Worm (Caenorhabditis elegans): ENCODE results near the gene let-268.
"Not testable (repeated sequence)": the region's sequence is repeated elsewhere in the genome, so short reads cannot be mapped to it uniquely, and the experiment has no call there.

The let-268 gene

DNA sequence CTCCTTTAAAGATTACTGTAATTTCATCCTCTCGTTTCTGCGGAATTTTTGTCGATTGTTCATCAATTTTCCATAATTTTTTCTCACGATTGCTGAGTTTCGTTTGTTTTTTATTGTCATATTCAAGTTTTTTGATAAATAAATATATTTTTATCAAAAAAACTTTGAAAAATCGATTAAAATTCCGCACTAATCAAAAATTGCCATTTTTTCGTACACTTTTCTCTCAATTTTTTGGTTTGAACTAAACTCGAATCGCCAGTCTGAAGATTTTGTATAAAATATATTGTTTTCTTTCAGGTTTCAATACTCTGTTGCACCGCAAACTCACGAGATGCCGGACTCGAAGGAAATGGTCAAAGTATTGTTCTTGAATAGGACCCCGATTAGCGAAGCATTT, 1.1 kb upstream of the let-268 start, which contains the start of gene ogr-2:
Gene ogr-2 (plus strand): TSS at position 301 of the 400 bp plus-strand sequence.
- TF ChIP-seq egl-27 (tag; optimal IDR thresholded peaks at IDR 0.05): no peak
- no peak for TF ChIP-seq fos-1 (tag; optimal IDR thresholded peaks at IDR 0.05)
- no peak for TF ChIP-seq aly-2 (tag; optimal IDR thresholded peaks at IDR 0.05)
- TF ChIP-seq zag-1 (tag; optimal IDR thresholded peaks at IDR 0.05): no peak
- TF ChIP-seq blmp-1 (tag; optimal IDR thresholded peaks at IDR 0.05; ENCODE audit: insufficient read depth): no peak
- no peak for TF ChIP-seq sma-3 (GFP tag; optimal IDR thresholded peaks at IDR 0.05)
- TF ChIP-seq mab-5 (tag; optimal IDR thresholded peaks at IDR 0.05): no peak
- no peak for TF ChIP-seq dmd-4 (tag; optimal IDR thresholded peaks at IDR 0.05)
- TF ChIP-seq F13H6.1 (tag; optimal IDR thresholded peaks at IDR 0.05): no peak
- TF ChIP-seq nhr-237 (tag; optimal IDR thresholded peaks at IDR 0.05): no peak
- TF ChIP-seq snpc-4 (tag; optimal IDR thresholded peaks at IDR 0.05): no peak
- no peak for TF ChIP-seq lin-39 (tag; optimal IDR thresholded peaks at IDR 0.05)
- TF ChIP-seq sma-9 (GFP tag; optimal IDR thresholded peaks at IDR 0.05): no peak
- no peak for TF ChIP-seq sma-9 (tag; optimal IDR thresholded peaks at IDR 0.05)
- TF ChIP-seq R02D3.7 (tag; optimal IDR thresholded peaks at IDR 0.05): no peak
- TF ChIP-seq unc-55 (GFP tag; optimal IDR thresholded peaks at IDR 0.05): no peak

DNA sequence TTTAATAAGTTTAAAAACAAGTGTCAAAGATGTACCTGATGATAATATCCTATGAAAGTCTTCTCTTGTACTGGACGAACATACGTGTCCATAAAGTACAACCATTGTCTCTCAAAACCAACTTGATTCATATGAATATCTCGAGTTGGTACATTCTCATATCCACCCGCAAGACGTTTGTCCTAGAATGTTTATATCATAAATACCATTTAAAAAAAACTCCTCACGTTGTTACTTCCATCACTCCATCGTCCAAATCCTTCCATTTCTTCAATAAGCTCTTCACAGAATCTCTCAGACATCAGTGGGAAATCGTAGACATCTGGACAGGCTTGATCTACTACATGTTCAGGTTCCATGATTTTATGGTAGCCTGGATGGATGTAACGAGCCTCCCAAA, 4.4 kb downstream of the let-268 start:
- TF ChIP-seq dmd-4 (tag; optimal IDR thresholded peaks at IDR 0.05) (no peak), aly-2 (tag; optimal IDR thresholded peaks at IDR 0.05) (no peak), nhr-10 (tag; optimal IDR thresholded peaks at IDR 0.05) (no peak), blmp-1 (tag; optimal IDR thresholded peaks at IDR 0.05; ENCODE audit: insufficient read depth) (no peak), nhr-129 (tag; optimal IDR thresholded peaks at IDR 0.05) (no peak), C34F6.9 (tag; optimal IDR thresholded peaks at IDR 0.05) (no peak), lin-11 (tag; optimal IDR thresholded peaks at IDR 0.05) (no peak), crh-2 (tag; optimal IDR thresholded peaks at IDR 0.05) (no peak), nhr-11 (tag; optimal IDR thresholded peaks at IDR 0.05) (no peak), egl-27 (tag; optimal IDR thresholded peaks at IDR 0.05) (no peak), nhr-12 (tag; optimal IDR thresholded peaks at IDR 0.05) (no peak), sem-4 (tag; optimal IDR thresholded peaks at IDR 0.05) (no peak)

DNA sequence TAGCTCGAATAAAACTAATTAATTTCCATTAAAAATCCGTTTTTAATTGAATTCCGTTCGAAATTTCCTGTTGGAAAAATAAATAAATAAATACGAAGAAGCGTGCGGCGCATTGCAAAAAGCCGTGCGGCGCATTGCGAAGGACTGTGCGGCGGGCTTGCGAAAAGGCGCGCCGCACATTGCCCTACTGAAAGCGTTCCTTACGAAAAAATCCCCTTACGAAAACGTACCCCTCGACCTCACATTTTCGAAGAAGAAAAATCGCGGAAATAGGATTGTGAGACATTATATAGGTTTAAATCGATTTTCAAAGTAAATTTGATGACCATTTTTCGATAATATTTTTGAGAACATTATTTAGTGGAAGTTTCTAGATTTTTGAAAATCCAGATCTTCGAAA, 5.0 kb downstream of the let-268 start:
- peak in 1 of 2 experiments; percentile 27 for TF ChIP-seq lsy-2 (tag; optimal IDR thresholded peaks at IDR 0.05)

DNA sequence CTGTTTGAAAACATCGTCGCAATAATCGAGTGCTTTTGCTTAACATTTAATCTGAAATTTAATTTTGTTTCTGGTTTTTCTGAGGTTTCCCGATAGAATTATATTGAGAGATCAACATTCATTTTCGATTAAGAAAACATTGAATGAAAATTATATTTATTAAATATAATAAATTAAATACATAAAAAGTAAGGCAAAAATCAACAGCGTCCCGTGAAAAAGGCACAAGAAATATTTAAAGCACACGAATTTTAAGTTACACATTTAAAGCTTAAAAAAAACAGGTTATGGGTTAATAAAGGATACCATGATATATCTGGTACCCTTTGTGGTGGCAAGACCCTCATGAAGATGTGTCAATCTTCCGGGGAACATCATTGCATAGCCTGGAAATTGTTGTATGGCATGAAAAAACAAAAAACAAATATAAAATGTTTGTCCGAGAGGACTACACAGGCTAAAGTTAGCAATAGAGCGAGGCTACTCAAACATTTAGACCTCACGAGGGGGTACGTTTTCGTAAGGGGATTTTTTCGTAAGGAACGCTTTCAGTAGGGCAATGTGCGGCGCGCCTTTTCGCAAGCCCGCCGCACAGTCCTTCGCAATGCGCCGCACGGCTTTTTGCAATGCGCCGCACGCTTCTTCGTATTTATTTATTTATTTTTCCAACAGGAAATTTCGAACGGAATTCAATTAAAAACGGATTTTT, 6.5 kb downstream of the let-268 start, which contains the start of gene mtcu-2:
Gene mtcu-2 (minus strand): TSS at position 51 of the 709 bp plus-strand sequence.
- TF ChIP-seq nhr-129 (tag; optimal IDR thresholded peaks at IDR 0.05) (peak; percentile 80), nhr-21 (tag; optimal IDR thresholded peaks at IDR 0.05) (peak; percentile 71), lin-13 (GFP tag; optimal IDR thresholded peaks at IDR 0.05) (peak; percentile 75), ztf-4 (tag; optimal IDR thresholded peaks at IDR 0.05) (peak; percentile 46), nhr-25 (tag; optimal IDR thresholded peaks at IDR 0.05) (peak; percentile 85), gmeb-1 (tag; optimal IDR thresholded peaks at IDR 0.05) (peak; percentile 75), zag-1 (tag; optimal IDR thresholded peaks at IDR 0.05) (peak; percentile 43), C34F6.9 (tag; optimal IDR thresholded peaks at IDR 0.05) (peak; percentile 74), sem-4 (tag; optimal IDR thresholded peaks at IDR 0.05) (peak; percentile 9), nhr-6 (tag; optimal IDR thresholded peaks at IDR 0.05) (peak; percentile 78), sma-3 (GFP tag; optimal IDR thresholded peaks at IDR 0.05) (peak; percentile 91), egl-27 (tag; optimal IDR thresholded peaks at IDR 0.05) (peak; percentile 79), mab-5 (tag; optimal IDR thresholded peaks at IDR 0.05) (peak; percentile 48), mdl-1 (tag; optimal IDR thresholded peaks at IDR 0.05) (peak in 1 of 2 experiments; percentile 25), crh-2 (tag; optimal IDR thresholded peaks at IDR 0.05) (peak; percentile 64), F13H6.1 (tag; optimal IDR thresholded peaks at IDR 0.05) (peak; percentile 90), fos-1 (tag; optimal IDR thresholded peaks at IDR 0.05) (peak; percentile 42), sma-9 (GFP tag; optimal IDR thresholded peaks at IDR 0.05) (peak; percentile 89), unc-55 (GFP tag; optimal IDR thresholded peaks at IDR 0.05) (peak; percentile 85), lsy-2 (tag; optimal IDR thresholded peaks at IDR 0.05) (peak; percentile 63 to 85)
- TF ChIP-seq sma-9 (tag; optimal IDR thresholded peaks at IDR 0.05): not testable (repeated sequence)

DNA sequence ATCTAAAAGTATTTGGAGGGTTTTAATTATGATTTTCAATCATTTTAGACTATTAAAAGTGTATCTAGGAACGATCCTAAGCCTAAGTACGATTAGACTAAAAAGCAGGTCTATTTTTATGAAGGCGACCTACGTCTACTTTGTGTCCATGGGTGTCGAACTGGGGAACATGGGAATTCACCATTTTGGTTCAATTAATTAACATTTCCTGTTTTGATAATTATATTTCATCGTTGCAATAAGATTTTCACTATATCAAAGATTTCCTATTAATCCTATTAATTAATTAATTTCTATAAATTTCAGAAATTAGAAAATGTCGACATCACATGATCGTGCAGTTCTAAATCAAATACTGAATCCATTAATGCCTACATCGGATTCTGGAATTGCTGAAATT, 9.9 kb downstream of the let-268 start, which contains the start of gene ttc-36:
Gene ttc-36 (plus strand): TSS at position 301 of the 400 bp plus-strand sequence.
- TF ChIP-seq unc-55 (GFP tag; optimal IDR thresholded peaks at IDR 0.05): no peak
